Worm (Caenorhabditis elegans) whole organism, late embryonic: Measurements from ENCODE around the gene B0547.2.

ENCODE experiments used
- F13H6.1 ChIP-seq: sonication (generic microtip); optimal IDR thresholded peaks from 2 replicates; lab custom pipeline; 2016; ENCODE audit warnings: missing genetic modification characterization, missing compliant biosample characterization
- ahr-1 ChIP-seq: sonication (generic microtip); optimal IDR thresholded peaks from 2 replicates; lab custom pipeline; 2016; ENCODE audit warnings: missing genetic modification characterization, missing compliant biosample characterization
- ama-1 ChIP-seq: fragments of 150-350 bp; optimal IDR thresholded peaks from 2 replicates; lab custom pipeline; 2014
- ceh-14 ChIP-seq: sonication (generic microtip); optimal IDR thresholded peaks from 2 replicates; lab custom pipeline; 2016; ENCODE audit warnings: missing genotype, missing genetic modification characterization, missing compliant biosample characterization
- ceh-18 ChIP-seq: sonication (generic microtip); optimal IDR thresholded peaks from 2 replicates; lab custom pipeline; 2016; ENCODE audit warnings: missing genetic modification characterization, missing compliant biosample characterization
- ceh-2 ChIP-seq: sonication (generic microtip); optimal IDR thresholded peaks from 2 replicates; lab custom pipeline; 2016; ENCODE audit warnings: missing genotype, missing genetic modification characterization, missing compliant biosample characterization
- ceh-24 ChIP-seq: sonication (generic microtip); optimal IDR thresholded peaks from 2 replicates; lab custom pipeline; 2016; ENCODE audit warnings: mild to moderate bottlenecking, missing genetic modification characterization, missing compliant biosample characterization
- ceh-30 ChIP-seq: fragments of 150-350 bp; optimal IDR thresholded peaks from 2 replicates; lab custom pipeline; 2014; ENCODE audit warnings: missing biosample characterization, missing genetic modification characterization
- ceh-48 ChIP-seq: sonication (generic microtip); optimal IDR thresholded peaks from 2 replicates; lab custom pipeline; 2016; ENCODE audit warnings: missing genetic modification characterization, inconsistent platforms, missing compliant biosample characterization
- che-1 ChIP-seq: sonication (generic microtip); optimal IDR thresholded peaks from 2 replicates; lab custom pipeline; 2016; ENCODE audit warnings: mild to moderate bottlenecking, missing genetic modification characterization, missing compliant biosample characterization
- dve-1 ChIP-seq: sonication (generic microtip); optimal IDR thresholded peaks from 2 replicates; lab custom pipeline; 2017; ENCODE audit warnings: antibody characterized with exemption, mild to moderate bottlenecking, missing genetic modification characterization, missing compliant biosample characterization
- elt-2 ChIP-seq: sonication (generic microtip); optimal IDR thresholded peaks from 2 replicates; lab custom pipeline; 2016; ENCODE audit warnings: missing genetic modification reagents, missing genetic modification characterization, missing compliant biosample characterization
- fkh-6 ChIP-seq: sonication (generic microtip); optimal IDR thresholded peaks from 2 replicates; lab custom pipeline; 2016; ENCODE audit warnings: missing genetic modification characterization, missing compliant biosample characterization
- hlh-15 ChIP-seq: sonication (generic microtip); optimal IDR thresholded peaks from 2 replicates; lab custom pipeline; 2016; ENCODE audit warnings: missing genetic modification characterization, missing compliant biosample characterization
- lim-6 ChIP-seq: sonication (generic microtip); optimal IDR thresholded peaks from 2 replicates; lab custom pipeline; 2016; ENCODE audit warnings: missing genetic modification characterization, missing compliant biosample characterization
- lin-11 ChIP-seq: fragments of 200-800 bp; sonication (Bioruptor generic); optimal IDR thresholded peaks from 2 replicates; lab custom pipeline; 2018; ENCODE audit warnings: mild to moderate bottlenecking, missing genetic modification characterization, missing compliant biosample characterization
- madf-2 ChIP-seq: sonication (generic microtip); optimal IDR thresholded peaks from 2 replicates; lab custom pipeline; 2017; ENCODE audit warnings: missing genetic modification characterization, missing compliant biosample characterization
- nfya-1 ChIP-seq: sonication (generic microtip); optimal IDR thresholded peaks from 2 replicates; lab custom pipeline; 2017; ENCODE audit warnings: missing genetic modification characterization, mild to moderate bottlenecking, missing compliant biosample characterization, antibody characterized with exemption, moderate library complexity
- odd-2 ChIP-seq: sonication (generic microtip); optimal IDR thresholded peaks from 2 replicates; lab custom pipeline; 2017; ENCODE audit warnings: antibody characterized with exemption, mild to moderate bottlenecking, missing genetic modification characterization, missing compliant biosample characterization
- pag-3 ChIP-seq: sonication (generic microtip); optimal IDR thresholded peaks from 2 replicates; lab custom pipeline; 2016; ENCODE audit warnings: missing compliant biosample characterization, missing genetic modification characterization, borderline replicate concordance
- pat-9 ChIP-seq: fragments of 200-800 bp; sonication (Bioruptor generic); optimal IDR thresholded peaks from 2 replicates; lab custom pipeline; 2018; ENCODE audit warnings: mild to moderate bottlenecking, missing genetic modification characterization, moderate library complexity, missing compliant biosample characterization
- pax-1 ChIP-seq: fragments of 150-350 bp; optimal IDR thresholded peaks from 2 replicates; lab custom pipeline; 2014; ENCODE audit warnings: missing biosample characterization, missing genetic modification characterization
- pha-4 ChIP-seq: fragments of 150-350 bp; optimal IDR thresholded peaks from 2 replicates; lab custom pipeline; 2018; ENCODE audit warnings: missing biosample characterization, missing genetic modification reagents, missing genetic modification characterization
- ref-2 ChIP-seq: sonication (generic microtip); optimal IDR thresholded peaks from 2 replicates; lab custom pipeline; 2016; ENCODE audit warnings: missing genetic modification characterization, missing compliant biosample characterization
- sdc-2 ChIP-seq: sonication (generic microtip); optimal IDR thresholded peaks from 2 replicates; lab custom pipeline; 2016; ENCODE audit warnings: missing genotype, missing genetic modification characterization, missing compliant biosample characterization
- sox-2 ChIP-seq: fragments of 200-800 bp; sonication (Bioruptor generic); IDR thresholded peaks from 2 replicates; pipeline ENCODE4 v1.3.6; 2022; ENCODE audit warnings: missing genetic modification reagents, missing genetic modification characterization, missing compliant biosample characterization
- tbx-7 ChIP-seq: sonication (generic microtip); optimal IDR thresholded peaks from 2 replicates; lab custom pipeline; 2016; ENCODE audit warnings: missing genotype, missing genetic modification characterization, missing compliant biosample characterization
- unc-42 ChIP-seq: sonication (generic microtip); optimal IDR thresholded peaks from 2 replicates; lab custom pipeline; 2016; ENCODE audit warnings: missing genotype, missing genetic modification characterization, missing compliant biosample characterization
- unc-55 ChIP-seq: sonication (generic microtip); optimal IDR thresholded peaks from 2 replicates; lab custom pipeline; 2017; ENCODE audit warnings: missing biosample characterization, missing genetic modification reagents, missing genetic modification characterization
- zip-5 ChIP-seq: sonication (generic microtip); optimal IDR thresholded peaks from 2 replicates; lab custom pipeline; 2016; ENCODE audit warnings: missing genetic modification characterization, missing compliant biosample characterization
- ztf-16 ChIP-seq: sonication (generic microtip); optimal IDR thresholded peaks from 2 replicates; lab custom pipeline; 2017; ENCODE audit warnings: missing genetic modification characterization, missing compliant biosample characterization

B0547.2 gene

ce11 chrIV:5650761-5651332 is 5.0 kb downstream of the B0547.2 start:
- no peak for TF ChIP-seq nfya-1 (tag; lab: Kevin White, UChicago)
- no peak for TF ChIP-seq ref-2 (tag; lab: Kevin White, UChicago)
- TF ChIP-seq tbx-7 (tag; lab: Kevin White, UChicago): no peak
- TF ChIP-seq che-1 (tag; lab: Kevin White, UChicago): no peak
- TF ChIP-seq fkh-6: no peak
- TF ChIP-seq odd-2: no peak
- TF ChIP-seq ama-1 (lab: Kevin White, UChicago): no peak
- no peak for TF ChIP-seq ceh-30 (tag; lab: Kevin White, UChicago)
- no peak for TF ChIP-seq sdc-2 (tag; lab: Kevin White, UChicago)
- no peak for TF ChIP-seq ceh-14 (tag; lab: Kevin White, UChicago)

- no peak for TF ChIP-seq lin-11
- TF ChIP-seq tbx-7 (tag; lab: Kevin White, UChicago): no peak
- TF ChIP-seq F13H6.1: no peak
- peak; percentile 7 for TF ChIP-seq dve-1 (tag; lab: Kevin White, UChicago)
- TF ChIP-seq ahr-1 (tag; lab: Kevin White, UChicago): no peak
- no peak for TF ChIP-seq pat-9
- no peak for TF ChIP-seq pag-3 (tag; lab: Kevin White, UChicago)
- TF ChIP-seq sox-2 (GFP tag; lab: Robert Waterston, UW): no peak
- TF ChIP-seq ceh-48 (tag; lab: Kevin White, UChicago): no peak
- TF ChIP-seq elt-2: peak; percentile 71
Observed at ce11 chrIV:5652811-5653483, 7.1 kb downstream of the B0547.2 start.

- no peak for TF ChIP-seq fkh-6
- TF ChIP-seq F13H6.1: no peak
- no peak for TF ChIP-seq unc-42
- no peak for TF ChIP-seq ztf-16
- TF ChIP-seq pha-4 (tag; lab: Kevin White, UChicago): no peak
- no peak for TF ChIP-seq ceh-2 (tag; lab: Kevin White, UChicago)
Observed at ce11 chrIV:5653649-5654048, 7.8 kb downstream of the B0547.2 start, which contains the start of gene clec-178. Gene clec-178, plus strand, starts transcription at chrIV:5653949.

ce11 chrIV:5654203-5654602 is 8.4 kb downstream of the B0547.2 start:
- TF ChIP-seq tbx-7 (tag; lab: Kevin White, UChicago) (no peak), elt-2 (peak; percentile 57)

DNA sequence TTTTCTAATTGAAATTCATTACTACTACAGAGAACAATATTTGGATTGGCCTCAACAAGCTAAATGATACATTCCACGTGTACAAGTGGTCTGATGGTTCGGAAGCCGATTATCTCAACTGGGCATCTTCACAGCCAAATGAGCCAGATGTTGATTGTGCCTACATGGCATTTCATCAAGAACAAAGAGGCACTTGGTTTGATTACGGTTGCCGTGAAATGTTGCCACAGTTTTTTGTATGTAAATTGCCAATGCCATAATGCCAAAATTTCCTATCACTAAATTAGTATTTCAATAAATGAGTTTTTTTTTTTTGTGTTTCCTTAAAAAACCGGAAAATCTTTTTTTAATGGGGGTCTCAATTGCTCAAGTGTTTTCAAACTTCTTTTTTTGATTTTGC is 8.9 kb downstream of the B0547.2 start:
- no peak for TF ChIP-seq ceh-18 (tag; lab: Kevin White, UChicago)
- TF ChIP-seq pax-1 (tag; lab: Kevin White, UChicago): no peak
- TF ChIP-seq madf-2 (tag; lab: Kevin White, UChicago): no peak
- no peak for TF ChIP-seq hlh-15 (tag; lab: Kevin White, UChicago)
- no peak for TF ChIP-seq lim-6 (tag; lab: Kevin White, UChicago)
- no peak for TF ChIP-seq fkh-6

ce11 chrIV:5655966-5656389 is 10.2 kb downstream of the B0547.2 start:
- TF ChIP-seq zip-5 (tag; lab: Kevin White, UChicago) (no peak), ceh-24 (no peak), nfya-1 (tag; lab: Kevin White, UChicago) (peak; percentile 22), dve-1 (tag; lab: Kevin White, UChicago) (peak; percentile 60), unc-55 (GFP tag; lab: Kevin White, UChicago) (peak; percentile 33), ceh-30 (tag; lab: Kevin White, UChicago) (peak; percentile 57)
